Fruit fly (Drosophila melanogaster): ENCODE results near the gene Hsp23.

Gene Hsp23

DNA sequence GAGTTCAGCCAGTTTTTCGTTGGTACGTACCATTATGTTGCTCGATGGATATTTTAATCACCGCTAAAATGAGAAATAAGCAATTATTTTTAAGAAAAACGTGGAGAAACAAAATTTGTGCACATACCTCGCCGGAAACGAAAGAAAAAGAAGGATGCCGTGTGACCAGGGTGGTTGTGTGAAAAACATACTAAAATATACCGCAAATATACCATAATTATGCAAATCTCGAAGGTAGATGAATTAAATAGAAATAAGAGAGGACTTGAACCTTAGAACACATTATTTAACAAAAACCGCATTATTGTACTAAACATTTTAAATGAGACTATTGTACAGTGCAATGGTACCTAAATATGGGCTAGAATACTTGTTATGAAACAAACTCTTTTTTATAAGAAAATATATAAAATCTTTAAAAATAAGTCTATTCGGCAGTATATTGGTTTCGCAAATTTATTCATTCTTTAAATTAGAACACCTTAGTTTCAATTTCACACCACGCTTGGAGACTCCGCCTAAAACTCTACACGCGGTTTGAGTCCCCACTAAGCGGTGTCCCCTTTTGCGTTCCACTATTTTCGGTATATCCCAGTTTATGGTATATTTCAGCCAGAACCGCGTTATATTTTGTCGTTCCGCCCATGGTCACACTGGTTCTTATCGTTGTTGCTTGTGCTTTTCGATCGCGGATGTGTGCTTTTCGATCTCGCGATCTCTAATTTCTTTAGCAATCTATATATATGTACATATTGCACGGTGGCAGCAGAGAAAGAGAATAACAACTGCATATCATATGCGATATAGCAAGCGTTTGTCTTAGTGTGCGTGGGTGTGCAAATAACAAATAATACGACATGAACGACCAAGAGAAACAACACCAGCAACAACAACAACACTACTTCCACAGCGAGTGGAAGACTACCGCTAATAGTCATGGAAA is 48.3 kb downstream of the Hsp23 start, which contains the start of the genes RpS17 and MTF-1 (continued):
- TF ChIP-seq CG11456 (GFP tag; IDR thresholded peaks at IDR 0.05): peak; percentile 72; the same call in 2 of the 3 replicates
- no peak for TF ChIP-seq HLH54F (GFP tag; optimal IDR thresholded peaks at IDR 0.05)
- TF ChIP-seq Sin3A (optimal IDR thresholded peaks at IDR 0.05): no peak
- peak; percentile 74 for TF ChIP-seq caup (GFP tag; optimal IDR thresholded peaks at IDR 0.05; ENCODE audit: severe bottlenecking)
- peak; percentile 4 for TF ChIP-seq maf-S (GFP tag; optimal IDR thresholded peaks at IDR 0.05)
- TF ChIP-seq CG10543 (GFP tag; optimal IDR thresholded peaks at IDR 0.05): peak; percentile 22
- peak; percentile 39; the same call in 1 of the 2 replicates for TF ChIP-seq CG14014 (GFP tag; IDR thresholded peaks at IDR 0.05)
- TF ChIP-seq hth (optimal IDR thresholded peaks at IDR 0.05): no peak
- TF ChIP-seq CG6689 (GFP tag; IDR thresholded peaks at IDR 0.05): no peak
- no peak for TF ChIP-seq lov (optimal IDR thresholded peaks at IDR 0.05)
- TF ChIP-seq lov (GFP tag; IDR thresholded peaks at IDR 0.05): peak; percentile 76; the same call in 2 of the 3 replicates
- peak; percentile 25 for TF ChIP-seq CG12942 (GFP tag; optimal IDR thresholded peaks at IDR 0.05)
- peak; percentile 46 for TF ChIP-seq gcm (GFP tag; optimal IDR thresholded peaks at IDR 0.05)
- TF ChIP-seq amos (GFP tag; IDR thresholded peaks at IDR 0.05; ENCODE audit: partially characterized antibody): no peak; the same call in 1 of the 2 replicates
- TF ChIP-seq CG4282 (GFP tag; optimal IDR thresholded peaks at IDR 0.05): no peak
- no peak for TF ChIP-seq C15 (GFP tag; IDR thresholded peaks at IDR 0.05)
- peak; percentile 44 for TF ChIP-seq B-H2 (GFP tag; optimal IDR thresholded peaks at IDR 0.05)
- TF ChIP-seq Atf3 (GFP tag; optimal IDR thresholded peaks at IDR 0.05): peak; percentile 41
- TF ChIP-seq crp (GFP tag; optimal IDR thresholded peaks at IDR 0.05): no peak
- TF ChIP-seq CG17829 (tag; optimal IDR thresholded peaks at IDR 0.05): peak; percentile 28
- no peak; the same call in 1 of the 2 replicates for TF ChIP-seq CG9932 (GFP tag; IDR thresholded peaks at IDR 0.05)
- no peak for TF ChIP-seq Dek (tag; optimal IDR thresholded peaks at IDR 0.05)
- TF ChIP-seq CG7786 (GFP tag; optimal IDR thresholded peaks at IDR 0.05): no peak
- no peak for TF ChIP-seq da (GFP tag; optimal IDR thresholded peaks at IDR 0.05)
- peak; percentile 1 for TF ChIP-seq Usf (GFP tag; optimal IDR thresholded peaks at IDR 0.05)
- TF ChIP-seq ind (GFP tag; optimal IDR thresholded peaks at IDR 0.05): no peak
- peak; percentile 38; the same call in 1 of the 2 replicates for TF ChIP-seq Awh (GFP tag; IDR thresholded peaks at IDR 0.05)
- peak; percentile 26 for TF ChIP-seq tap (tag; optimal IDR thresholded peaks at IDR 0.05)
- peak; percentile 25 for TF ChIP-seq CG31365 (tag; optimal IDR thresholded peaks at IDR 0.05)
- no peak for TF ChIP-seq CG7963 (GFP tag; IDR thresholded peaks at IDR 0.05; ENCODE audit: partially characterized antibody)
- TF ChIP-seq CG16863 (GFP tag; optimal IDR thresholded peaks at IDR 0.05): no peak
- TF ChIP-seq CG9817 (tag; optimal IDR thresholded peaks at IDR 0.05): no peak
- TF ChIP-seq lab (GFP tag; optimal IDR thresholded peaks at IDR 0.05): peak; percentile 75
- no peak for TF ChIP-seq CG11093 (GFP tag; IDR thresholded peaks at IDR 0.05)
- TF ChIP-seq E2f1 (GFP tag; IDR thresholded peaks at IDR 0.05): no peak
- peak; percentile 48 for TF ChIP-seq HmgZ (tag; optimal IDR thresholded peaks at IDR 0.05)
- no peak for TF ChIP-seq CG8478 (optimal IDR thresholded peaks at IDR 0.05)
- TF ChIP-seq prd (optimal IDR thresholded peaks at IDR 0.05): no peak
- TF ChIP-seq prd (GFP tag; IDR thresholded peaks at IDR 0.05): no peak
- no peak for TF ChIP-seq fu2 (GFP tag; optimal IDR thresholded peaks at IDR 0.05)
- peak; percentile 57 for TF ChIP-seq Camta (GFP tag; optimal IDR thresholded peaks at IDR 0.05)
- TF ChIP-seq Dad (GFP tag; optimal IDR thresholded peaks at IDR 0.05): peak; percentile 6
- no peak for TF ChIP-seq Gug (GFP tag; IDR thresholded peaks at IDR 0.05)
- no peak for TF ChIP-seq Opbp (GFP tag; IDR thresholded peaks at IDR 0.05; ENCODE audit: partially characterized antibody)
- peak; percentile 23 for TF ChIP-seq Bdp1 (GFP tag; optimal IDR thresholded peaks at IDR 0.05)
- no peak for TF ChIP-seq CG18764 (GFP tag; optimal IDR thresholded peaks at IDR 0.05)
- no peak for TF ChIP-seq ab (GFP tag; optimal IDR thresholded peaks at IDR 0.05)
- no peak for TF ChIP-seq GATAe (GFP tag; conservative IDR thresholded peaks at IDR 0.05)
- TF ChIP-seq CG17802 (tag; optimal IDR thresholded peaks at IDR 0.05): no peak
- peak; percentile 37 for TF ChIP-seq CG17359 (tag; optimal IDR thresholded peaks at IDR 0.05)

All from whole organism, embryonic.